Worm (Caenorhabditis elegans): ENCODE measurements around the gene gcy-9.

- TF ChIP-seq pqm-1 (tag; optimal IDR thresholded peaks at IDR 0.05) (no peak), che-1 (tag; optimal IDR thresholded peaks at IDR 0.05) (no peak), sox-2 (GFP tag; IDR thresholded peaks at IDR 0.05) (no peak), fkh-6 (tag; optimal IDR thresholded peaks at IDR 0.05) (no peak), fkh-10 (GFP tag; optimal IDR thresholded peaks at IDR 0.05) (no peak), nhr-11 (tag; optimal IDR thresholded peaks at IDR 0.05) (no peak), ceh-9 (tag; optimal IDR thresholded peaks at IDR 0.05) (no peak), C08G9.2 (tag; optimal IDR thresholded peaks at IDR 0.05) (no peak), K09A11.1 (tag; optimal IDR thresholded peaks at IDR 0.05; ENCODE audit: insufficient read depth) (no peak), nhr-232 (tag; optimal IDR thresholded peaks at IDR 0.05) (no peak)
These were observed 20.9 kb downstream of the gcy-9 start, which contains the start of gene nlp-57 for ce11 chrX:11316750-11317149.
